Fruit fly (Drosophila melanogaster): ENCODE results near the gene ATP7.

DNA sequence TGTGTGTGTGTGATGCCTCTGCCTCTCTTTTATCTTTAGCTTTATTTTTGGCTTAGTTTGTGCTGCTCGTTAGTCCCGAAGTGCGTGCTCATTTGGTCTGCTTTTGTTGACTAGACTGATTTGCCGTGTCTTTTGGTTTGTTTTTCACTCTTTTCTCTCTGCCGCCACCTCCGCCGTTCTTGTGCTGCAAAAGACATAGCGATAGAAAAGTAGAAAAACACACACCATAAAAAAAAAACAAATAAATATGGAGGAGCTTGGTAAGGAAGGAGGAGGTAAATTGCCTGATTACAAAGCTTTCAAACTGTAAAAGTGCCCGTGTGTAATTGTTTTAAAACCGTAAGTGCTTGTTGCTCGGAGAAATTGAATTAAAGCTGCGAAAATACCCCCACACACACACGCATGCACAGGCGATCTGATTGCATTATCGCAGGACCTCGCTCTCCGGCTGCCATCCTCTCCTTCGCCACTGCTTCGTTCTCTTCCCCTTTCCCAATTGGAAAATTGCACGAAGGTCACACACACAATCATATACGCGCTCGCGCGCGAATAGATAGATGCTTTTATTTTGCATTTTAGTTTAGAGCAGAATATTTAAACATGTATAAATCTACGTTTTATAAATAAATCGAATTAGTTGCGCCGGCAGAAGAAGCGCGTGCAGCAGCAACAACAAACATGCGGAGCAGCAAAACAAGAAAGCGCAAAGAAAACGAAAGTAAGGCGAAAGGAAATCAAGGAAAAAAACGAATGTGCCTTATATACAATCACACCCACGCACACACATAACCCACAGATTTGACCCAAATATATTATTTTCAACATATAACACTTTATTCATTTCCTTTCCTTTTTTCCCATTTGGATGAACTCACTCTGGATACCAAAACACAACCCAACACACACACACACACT is 39.2 kb upstream of the ATP7 start:
- TF ChIP-seq psq (optimal IDR thresholded peaks at IDR 0.05) (no peak), Sin3A (optimal IDR thresholded peaks at IDR 0.05) (no peak), Myc (optimal IDR thresholded peaks at IDR 0.05) (no peak), ttk (optimal IDR thresholded peaks at IDR 0.05) (no peak), insv (optimal IDR thresholded peaks at IDR 0.05) (no peak), h (optimal IDR thresholded peaks at IDR 0.05) (no peak)
